Worm (Caenorhabditis elegans) whole organism, mixed stage, embryonic: ENCODE measurements around the gene plpp-1.1.
A peak's percentile ranks its signal among the peaks of the same experiment; 100 is the strongest.

Experiments
- M03D4.4 ChIP-seq: sonication (generic microtip); optimal IDR thresholded peaks from 2 replicates; lab custom pipeline; 2017; ENCODE audit warnings: mild to moderate bottlenecking, missing genetic modification characterization, missing compliant biosample characterization
- bed-3 ChIP-seq: fragments of 200-800 bp; sonication (Bioruptor generic); optimal IDR thresholded peaks from 3 replicates; lab custom pipeline; 2018; ENCODE audit warnings: mild to moderate bottlenecking, missing genetic modification characterization, moderate library complexity, missing compliant biosample characterization
- blmp-1 ChIP-seq: fragments of 150-350 bp; optimal IDR thresholded peaks from 2 replicates; lab custom pipeline; 2014; ENCODE audit warnings: missing biosample characterization, missing genetic modification characterization
- ceh-39 ChIP-seq: fragments of 150-350 bp; optimal IDR thresholded peaks from 2 replicates; lab custom pipeline; 2014; ENCODE audit warnings: missing biosample characterization, missing genetic modification characterization
- ceh-43 ChIP-seq: fragments of 200-800 bp; sonication (Bioruptor generic); optimal IDR thresholded peaks from 2 replicates; lab custom pipeline; 2018; ENCODE audit warnings: mild to moderate bottlenecking, missing genetic modification characterization, moderate library complexity, missing compliant biosample characterization
- ceh-83 ChIP-seq: fragments of 200-800 bp; sonication (Bioruptor generic); optimal IDR thresholded peaks from 2 replicates; lab custom pipeline; 2018; ENCODE audit warnings: mild to moderate bottlenecking, missing genetic modification characterization, missing compliant biosample characterization
- ces-1 ChIP-seq: fragments of 150-350 bp; optimal IDR thresholded peaks from 2 replicates; lab custom pipeline; 2014; ENCODE audit warnings: missing biosample characterization, missing genetic modification reagents, missing genetic modification characterization
- cnd-1 ChIP-seq: fragments of 200-800 bp; sonication (Bioruptor generic); optimal IDR thresholded peaks from 2 replicates; lab custom pipeline; 2018; ENCODE audit warnings: mild to moderate bottlenecking, missing genetic modification characterization, missing compliant biosample characterization
- elt-1 ChIP-seq: sonication (generic microtip); optimal IDR thresholded peaks from 2 replicates; lab custom pipeline; 2017; ENCODE audit warnings: missing genetic modification characterization, mild to moderate bottlenecking, missing compliant biosample characterization, antibody characterized with exemption, moderate library complexity, borderline replicate concordance; ENCODE audit not compliant: insufficient read depth
- elt-3 ChIP-seq: fragments of 150-350 bp; optimal IDR thresholded peaks from 2 replicates; lab custom pipeline; 2014; ENCODE audit warnings: missing biosample characterization, missing genetic modification characterization
- hlh-1 ChIP-seq: fragments of 150-350 bp; optimal IDR thresholded peaks from 2 replicates; lab custom pipeline; 2014; ENCODE audit warnings: missing biosample characterization, missing genetic modification reagents, missing genetic modification characterization
- lin-13 ChIP-seq: fragments of 150-350 bp; optimal IDR thresholded peaks from 2 replicates; lab custom pipeline; 2014; ENCODE audit warnings: missing biosample characterization, missing genetic modification characterization
- lin-32 ChIP-seq: fragments of 200-800 bp; sonication (Bioruptor generic); optimal IDR thresholded peaks from 2 replicates; lab custom pipeline; 2018; ENCODE audit warnings: mild to moderate bottlenecking, missing genetic modification characterization, missing compliant biosample characterization
- lsy-2 ChIP-seq: fragments of 150-350 bp; optimal IDR thresholded peaks from 2 replicates; lab custom pipeline; 2014; ENCODE audit warnings: missing biosample characterization, missing genetic modification characterization
- mab-5 ChIP-seq: fragments of 150-350 bp; optimal IDR thresholded peaks from 2 replicates; lab custom pipeline; 2014; ENCODE audit warnings: missing biosample characterization, missing genetic modification characterization
- mep-1 ChIP-seq: fragments of 150-350 bp; optimal IDR thresholded peaks from 2 replicates; lab custom pipeline; 2017; ENCODE audit warnings: missing biosample characterization, missing genetic modification reagents, missing genetic modification characterization, inconsistent platforms
- mls-2 ChIP-seq: sonication (generic microtip); optimal IDR thresholded peaks from 2 replicates; lab custom pipeline; 2016; ENCODE audit warnings: mild to moderate bottlenecking, missing genetic modification characterization, moderate library complexity, missing compliant biosample characterization
- nhr-2 ChIP-seq: fragments of 150-350 bp; optimal IDR thresholded peaks from 2 replicates; lab custom pipeline; 2014; ENCODE audit warnings: missing biosample characterization, missing genetic modification characterization
- nhr-237 ChIP-seq: fragments of 150-350 bp; optimal IDR thresholded peaks from 2 replicates; lab custom pipeline; 2014; ENCODE audit warnings: missing biosample characterization, missing genetic modification characterization
- nhr-28 ChIP-seq: fragments of 150-350 bp; optimal IDR thresholded peaks from 2 replicates; lab custom pipeline; 2014; ENCODE audit warnings: missing biosample characterization, missing genetic modification characterization
- nhr-76 ChIP-seq: sonication (generic microtip); optimal IDR thresholded peaks from 2 replicates; lab custom pipeline; 2017; ENCODE audit warnings: missing biosample characterization, missing genetic modification characterization
- pha-4 ChIP-seq: fragments of 150-350 bp; optimal IDR thresholded peaks from 2 replicates; lab custom pipeline; 2018; ENCODE audit warnings: missing biosample characterization, missing genetic modification reagents, missing genetic modification characterization
- sem-2 ChIP-seq: fragments of 200-800 bp; sonication (Bioruptor generic); optimal IDR thresholded peaks from 2 replicates; lab custom pipeline; 2018; ENCODE audit warnings: mild to moderate bottlenecking, missing genetic modification characterization, missing compliant biosample characterization
- snpc-4 ChIP-seq: fragments of 150-350 bp; optimal IDR thresholded peaks from 2 replicates; lab custom pipeline; 2014; ENCODE audit warnings: missing biosample characterization, missing genetic modification characterization
- sptf-1 ChIP-seq: sonication (generic microtip); optimal IDR thresholded peaks from 2 replicates; lab custom pipeline; 2017; ENCODE audit warnings: mild to moderate bottlenecking, missing genetic modification characterization, moderate library complexity, missing compliant biosample characterization
- unc-120 ChIP-seq: sonication (generic microtip); optimal IDR thresholded peaks from 2 replicates; lab custom pipeline; 2017; ENCODE audit warnings: missing genetic modification characterization, missing compliant biosample characterization; ENCODE audit not compliant: poor library complexity, severe bottlenecking
- unc-39 ChIP-seq: fragments of 150-350 bp; optimal IDR thresholded peaks from 2 replicates; lab custom pipeline; 2014; ENCODE audit warnings: missing biosample characterization, missing genetic modification characterization
- unc-62 ChIP-seq: fragments of 150-350 bp; optimal IDR thresholded peaks from 2 replicates; lab custom pipeline; 2014; ENCODE audit warnings: missing biosample characterization, missing genetic modification reagents, missing genetic modification characterization
- zip-8 ChIP-seq: fragments of 150-350 bp; optimal IDR thresholded peaks from 2 replicates; lab custom pipeline; 2014; ENCODE audit warnings: missing biosample characterization, missing genetic modification characterization

plpp-1.1 gene

DNA sequence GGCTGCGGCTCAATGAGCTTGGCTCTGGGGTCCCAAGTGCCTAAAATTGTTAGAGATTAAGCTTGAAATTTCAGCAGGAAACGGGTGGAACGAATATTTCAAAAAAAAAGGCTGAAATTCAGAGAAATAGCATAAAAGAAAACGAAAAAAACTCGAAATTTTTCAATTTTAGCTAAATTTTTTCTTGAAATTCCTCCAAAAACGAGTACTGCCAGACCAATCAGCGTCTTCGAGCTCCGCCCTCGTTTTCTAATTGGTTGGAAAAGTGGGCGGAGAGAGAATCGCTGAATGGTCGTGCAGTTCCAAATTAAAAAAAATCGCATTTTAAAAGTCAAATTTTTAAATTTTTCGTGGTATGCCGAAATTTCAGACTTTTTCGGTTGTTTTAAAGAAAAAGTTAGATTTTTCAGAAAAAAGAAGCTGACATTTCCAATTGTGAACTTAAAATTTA lies at the start of gene plpp-1.1:
plpp-1.1 (minus strand) TSS at position 51 of the 451 bp plus-strand sequence.
- TF ChIP-seq ceh-39 (tag; lab: Kevin White, UChicago) (no peak), nhr-237 (tag; lab: Kevin White, UChicago) (no peak)
- TF ChIP-seq, all 35 proteins: peak for 0

DNA sequence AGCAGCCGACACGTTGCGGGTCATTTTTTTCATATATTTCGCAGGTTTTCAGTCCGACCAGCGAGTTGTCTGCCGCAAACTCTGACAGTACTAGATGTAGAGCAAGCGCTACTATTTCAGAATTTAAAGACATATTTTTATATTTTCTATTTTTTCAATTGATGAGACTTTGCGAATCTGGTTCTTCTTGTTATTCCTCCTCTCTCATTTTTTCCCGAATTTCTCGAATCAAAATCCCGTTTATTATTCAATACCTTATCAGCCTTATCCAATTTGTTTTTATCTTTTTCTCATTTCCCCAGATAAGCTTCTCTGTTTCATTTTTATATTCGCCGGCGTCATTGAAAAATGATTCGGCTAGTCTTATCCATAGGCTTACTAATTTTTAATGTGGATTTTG lies 48.1 kb upstream of the plpp-1.1 start, which contains the start of gene dos-2:
dos-2 (plus strand) TSS at position 301 of the 400 bp plus-strand sequence.
- no peak for TF ChIP-seq nhr-237 (tag; lab: Kevin White, UChicago)

ce11 chrII:3974953-3975352 lies 47.2 kb upstream of the plpp-1.1 start, which contains the start of gene cank-26:
TSS of gene cank-26 (minus strand) at chrII:3975065.
- TF ChIP-seq mls-2 (tag; lab: Kevin White, UChicago) (no peak), elt-3 (tag; lab: Kevin White, UChicago) (no peak), mep-1 (tag; lab: Kevin White, UChicago) (peak; percentile 10), mab-5 (tag; lab: Kevin White, UChicago) (no peak), lin-32 (GFP tag; lab: Kevin White, UChicago) (peak; percentile 99), nhr-28 (tag; lab: Kevin White, UChicago) (no peak), lsy-2 (tag; lab: Kevin White, UChicago) (no peak), sem-2 (GFP tag; lab: Kevin White, UChicago) (no peak), ces-1 (GFP tag; lab: Kevin White, UChicago) (peak; percentile 86), unc-62 (GFP tag; lab: Kevin White, UChicago) (peak; percentile 14), cnd-1 (tag; lab: Kevin White, UChicago) (peak; percentile 92), M03D4.4 (tag; lab: Kevin White, UChicago) (no peak), hlh-1 (no peak), pha-4 (tag; lab: Kevin White, UChicago) (no peak), unc-120 (tag; lab: Kevin White, UChicago) (no peak)

DNA sequence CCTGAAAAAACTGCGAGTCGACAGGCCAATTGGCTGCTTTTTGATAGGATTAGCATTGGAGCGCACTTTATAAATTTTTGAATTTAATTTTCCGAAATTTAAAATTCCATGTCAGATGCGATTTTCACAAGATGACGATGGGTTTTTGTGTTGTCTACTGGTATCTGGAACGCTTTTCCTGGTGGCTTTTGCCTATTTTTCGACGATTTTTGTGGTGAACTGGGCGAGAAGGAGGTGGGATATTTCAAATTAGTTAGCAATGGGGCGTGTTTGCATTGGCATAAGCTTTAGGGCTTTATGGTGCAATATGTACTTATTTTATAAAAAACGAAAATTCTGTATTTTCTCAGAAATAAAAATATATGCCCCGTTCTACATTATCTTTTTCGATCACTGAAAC lies 44.4 kb upstream of the plpp-1.1 start, which contains the start of gene K10G6.9:
K10G6.9 (plus strand) TSS at position 110 of the 400 bp plus-strand sequence.
- TF ChIP-seq ces-1 (GFP tag; lab: Kevin White, UChicago) (peak; percentile 1), nhr-76 (tag; lab: Kevin White, UChicago) (no peak)

DNA sequence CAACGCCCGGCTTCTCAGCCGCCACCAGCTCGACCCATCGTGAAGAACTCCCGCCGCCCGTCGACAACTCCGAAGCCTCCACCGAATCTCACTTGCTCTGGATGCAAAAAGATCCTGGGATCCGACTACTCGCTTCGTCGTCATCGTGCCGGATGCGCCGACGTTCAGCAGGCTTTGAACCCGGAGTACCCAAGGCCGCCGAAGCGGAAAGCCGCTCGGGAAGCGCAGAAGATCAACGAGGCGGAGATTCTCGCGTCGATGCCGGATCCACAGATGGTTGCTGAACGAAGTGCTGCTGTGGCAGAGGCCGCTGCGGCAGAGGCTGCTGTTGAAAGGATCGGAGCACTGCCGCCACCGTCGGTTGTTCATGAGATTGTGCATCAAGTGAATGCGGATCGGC lies 41.0 kb upstream of the plpp-1.1 start:
- TF ChIP-seq pha-4 (tag; lab: Kevin White, UChicago) (no peak), lin-32 (GFP tag; lab: Kevin White, UChicago) (no peak), mls-2 (tag; lab: Kevin White, UChicago) (no peak), lin-13 (no peak), unc-62 (GFP tag; lab: Kevin White, UChicago) (no peak), bed-3 (GFP tag; lab: Kevin White, UChicago) (no peak), mab-5 (tag; lab: Kevin White, UChicago) (no peak), lsy-2 (tag; lab: Kevin White, UChicago) (no peak), elt-1 (tag; lab: Kevin White, UChicago) (no peak), sptf-1 (tag; lab: Kevin White, UChicago) (no peak), zip-8 (tag; lab: Kevin White, UChicago) (no peak), unc-39 (no peak), blmp-1 (tag; lab: Kevin White, UChicago) (no peak), sem-2 (GFP tag; lab: Kevin White, UChicago) (no peak), nhr-237 (tag; lab: Kevin White, UChicago) (no peak), M03D4.4 (tag; lab: Kevin White, UChicago) (no peak)

- no peak for TF ChIP-seq elt-1 (tag; lab: Kevin White, UChicago)
- no peak for TF ChIP-seq unc-62 (GFP tag; lab: Kevin White, UChicago)
- TF ChIP-seq M03D4.4 (tag; lab: Kevin White, UChicago): no peak
- TF ChIP-seq ceh-39 (tag; lab: Kevin White, UChicago): no peak
- TF ChIP-seq pha-4 (tag; lab: Kevin White, UChicago): no peak
- TF ChIP-seq ceh-83: no peak
- no peak for TF ChIP-seq ceh-43
- TF ChIP-seq nhr-2 (tag; lab: Kevin White, UChicago): no peak
- TF ChIP-seq lsy-2 (tag; lab: Kevin White, UChicago): no peak
- no peak for TF ChIP-seq mab-5 (tag; lab: Kevin White, UChicago)
- TF ChIP-seq unc-120 (tag; lab: Kevin White, UChicago): no peak
- no peak for TF ChIP-seq unc-39
- TF ChIP-seq snpc-4 (tag; lab: Kevin White, UChicago): no peak
These were observed 40.3 kb upstream of the plpp-1.1 start for ce11 chrII:3968070-3968469.
